Fruit fly (Drosophila melanogaster) whole organism, wandering third instar larva: ENCODE measurements around the gene CG5026.

Experiments used
- CG32264 ChIP-seq: fragments of 200-800 bp; sonication (Bioruptor generic); optimal IDR thresholded peaks from 2 replicates; lab custom pipeline; 2016; ENCODE audit warnings: missing biosample characterization, missing genetic modification characterization
- Hr83 ChIP-seq: fragments of 200-300 bp; sonication (Bioruptor generic); optimal IDR thresholded peaks from 2 replicates; lab custom pipeline; 2016; ENCODE audit warnings: missing biosample characterization, mild to moderate bottlenecking, missing genetic modification characterization, moderate library complexity; ENCODE audit not compliant: poor library complexity, severe bottlenecking
- Jra ChIP-seq: sonication (Bioruptor generic); optimal IDR thresholded peaks from 2 replicates; lab custom pipeline; 2016; ENCODE audit warnings: missing biosample characterization, missing genetic modification characterization
- Myc ChIP-seq: fragments of >200 bp; optimal IDR thresholded peaks from 2 replicates; lab custom pipeline; 2017
- brk ChIP-seq: fragments of 200-800 bp; sonication (Bioruptor generic); optimal IDR thresholded peaks from 2 replicates; lab custom pipeline; 2016; ENCODE audit warnings: missing biosample characterization, mild to moderate bottlenecking, missing genetic modification characterization
- dl ChIP-seq, 2 experiments: fragments of 175-275, 200-275 bp in 1 of 2; fragments of 200-275 bp in 1 of 2; sonication (Bioruptor generic); optimal IDR thresholded peaks; lab custom pipeline; 2018; ENCODE audit warnings: mild to moderate bottlenecking in 2 of 2, missing biosample characterization in 2 of 2, missing genetic modification characterization in 2 of 2, moderate library complexity in 2 of 2; ENCODE audit not compliant: partially characterized antibody in 2 of 2, insufficient read depth in 1 of 2
- dsf ChIP-seq: sonication (Bioruptor generic); optimal IDR thresholded peaks from 2 replicates; lab custom pipeline; 2016; ENCODE audit warnings: missing biosample characterization, missing genetic modification characterization, borderline replicate concordance
- lola ChIP-seq: fragments of >200 bp; optimal IDR thresholded peaks from 2 replicates; lab custom pipeline; 2017; ENCODE audit warnings: missing biosample characterization, missing genetic modification characterization
- sage ChIP-seq: fragments of 200-800 bp; sonication (Bioruptor generic); optimal IDR thresholded peaks from 2 replicates; lab custom pipeline; 2016; ENCODE audit warnings: missing biosample characterization, mild to moderate bottlenecking, missing genetic modification characterization

dm6 chr3L:8919678-8920077, 48.6 kb upstream of the CG5026 start:
- no peak for TF ChIP-seq Jra (GFP tag; lab: Kevin White, UChicago)
- no peak for TF ChIP-seq dl (GFP tag; optimal IDR thresholded peaks at IDR 0.05; lab: Kevin White, UChicago; ENCODE audit: insufficient read depth in 1 of 2, partially characterized antibody in 2 of 2)
- no peak for TF ChIP-seq Hr83 (GFP tag; lab: Kevin White, UChicago)
- TF ChIP-seq dsf (GFP tag; lab: Kevin White, UChicago), result no peak
- TF ChIP-seq sage (GFP tag; lab: Kevin White, UChicago), result no peak
- TF ChIP-seq brk (GFP tag; lab: Kevin White, UChicago), result no peak
- TF ChIP-seq Myc (lab: Kevin White, UChicago), result no peak
- no peak for TF ChIP-seq lola
- no peak for TF ChIP-seq CG32264 (GFP tag; lab: Kevin White, UChicago)
